Worm (Caenorhabditis elegans) whole organism, L4 larva: ENCODE data around the gene ceh-27.

Experiments
- F49E8.2 ChIP-seq: sonication (generic microtip); optimal IDR thresholded peaks from 2 replicates; lab custom pipeline; 2016; ENCODE audit warnings: missing compliant biosample characterization, mild to moderate bottlenecking, missing genetic modification characterization, borderline replicate concordance
- R02D3.7 ChIP-seq: fragments of 150-350 bp; sonication (generic microtip); optimal IDR thresholded peaks from 3 replicates; lab custom pipeline; 2014; ENCODE audit warnings: missing biosample characterization, missing genetic modification characterization
- T20F7.1 ChIP-seq: fragments of 200-800 bp; sonication (Bioruptor generic); optimal IDR thresholded peaks from 2 replicates; lab custom pipeline; 2018; ENCODE audit warnings: mild to moderate bottlenecking, missing genetic modification characterization, missing compliant biosample characterization
- T26A8.4 ChIP-seq: fragments of 200-800 bp; sonication (Bioruptor generic); IDR thresholded peaks from 2 replicates; pipeline ENCODE4 v1.3.6; 2022; ENCODE audit warnings: missing genetic modification characterization, missing compliant biosample characterization
- Y5F2A.4 ChIP-seq: fragments of 200-800 bp; sonication (Bioruptor generic); optimal IDR thresholded peaks from 2 replicates; lab custom pipeline; 2018; ENCODE audit warnings: mild to moderate bottlenecking, missing genetic modification characterization, missing compliant biosample characterization
- ZK337.2 ChIP-seq: fragments of 200-800 bp; sonication (Bioruptor generic); IDR thresholded peaks from 2 replicates; pipeline ENCODE4 v1.3.6; 2022; ENCODE audit warnings: missing genetic modification reagents, missing genetic modification characterization, missing compliant biosample characterization
- ZK546.5 ChIP-seq, 2 experiments: sonication (generic microtip); optimal IDR thresholded peaks; 2 replicates each; lab custom pipeline; 2017; ENCODE audit warnings: missing biosample characterization in 2 of 2, missing genetic modification characterization in 2 of 2
- aha-1 ChIP-seq: fragments of 150-350 bp; peaks from one replicate; lab custom pipeline; 2014; ENCODE audit warnings: missing biosample characterization, missing genetic modification characterization
- aly-2 ChIP-seq: sonication (generic microtip); optimal IDR thresholded peaks from 2 replicates; lab custom pipeline; 2018; ENCODE audit warnings: missing biosample characterization, missing genetic modification characterization
- ama-1 ChIP-seq: fragments of 150-350 bp; optimal IDR thresholded peaks from 2 replicates; lab custom pipeline; 2014; ENCODE audit warnings: inconsistent platforms, mixed read lengths
- ceh-32 ChIP-seq: sonication (generic microtip); optimal IDR thresholded peaks from 2 replicates; lab custom pipeline; 2016; ENCODE audit warnings: mild to moderate bottlenecking, missing genetic modification characterization, missing compliant biosample characterization; ENCODE audit not compliant: poor library complexity
- daf-16 ChIP-seq, 3 experiments: sonication (generic microtip); optimal IDR thresholded peaks; 2 replicates each; lab custom pipeline; 2016 to 2017; ENCODE audit warnings: missing genetic modification characterization in 3 of 3, missing genetic modification reagents in 3 of 3, mild to moderate bottlenecking in 2 of 3, missing compliant biosample characterization in 2 of 3, missing biosample characterization in 1 of 3, moderate library complexity in 1 of 3
- daf-8 ChIP-seq: fragments of 200-800 bp; sonication (Bioruptor generic); IDR thresholded peaks from 2 replicates; pipeline ENCODE4 v1.3.6; 2022; ENCODE audit warnings: missing genetic modification characterization, missing compliant biosample characterization
- dmd-6 ChIP-seq: fragments of 200-800 bp; sonication (Bioruptor generic); IDR thresholded peaks from 2 replicates; pipeline ENCODE4 v1.3.6; 2022; ENCODE audit warnings: missing genetic modification reagents, missing genetic modification characterization, missing compliant biosample characterization
- dpl-1 ChIP-seq: fragments of 150-350 bp; optimal IDR thresholded peaks from 2 replicates; lab custom pipeline; 2014; ENCODE audit warnings: missing biosample characterization, missing genetic modification reagents, missing genetic modification characterization
- egl-43 ChIP-seq: fragments of 200-800 bp; sonication (Bioruptor generic); IDR thresholded peaks from 2 replicates; pipeline ENCODE4 v1.3.6; 2022; ENCODE audit warnings: missing genetic modification reagents, missing genetic modification characterization, missing compliant biosample characterization
- fkh-10 ChIP-seq: fragments of 150-350 bp; optimal IDR thresholded peaks from 2 replicates; lab custom pipeline; 2014; ENCODE audit warnings: missing biosample characterization, missing genetic modification reagents, missing genetic modification characterization
- hif-1 ChIP-seq, 2 experiments: sonication (generic microtip); optimal IDR thresholded peaks; 2 replicates each; lab custom pipeline; 2016 to 2017; ENCODE audit warnings: missing compliant biosample characterization in 2 of 2, missing genetic modification characterization in 2 of 2, missing genetic modification reagents in 2 of 2, missing genotype in 2 of 2, mild to moderate bottlenecking in 1 of 2
- hlh-11 ChIP-seq: fragments of 200-800 bp; sonication (Bioruptor generic); optimal IDR thresholded peaks from 2 replicates; lab custom pipeline; 2018; ENCODE audit warnings: mild to moderate bottlenecking, missing genetic modification characterization, missing compliant biosample characterization
- hmg-1.1 ChIP-seq: fragments of 200-800 bp; sonication (Bioruptor generic); IDR thresholded peaks from 2 replicates; pipeline ENCODE4 v1.3.6; 2022; ENCODE audit warnings: missing genetic modification reagents, missing genetic modification characterization, missing compliant biosample characterization
- lim-7 ChIP-seq: fragments of 200-800 bp; sonication (Bioruptor generic); IDR thresholded peaks from 2 replicates; pipeline ENCODE4 v1.3.6; 2022; ENCODE audit warnings: missing genetic modification characterization, missing compliant biosample characterization
- lin-39 ChIP-seq: fragments of 150-350 bp; optimal IDR thresholded peaks from 2 replicates; lab custom pipeline; 2014; ENCODE audit warnings: missing biosample characterization, missing genetic modification reagents, missing genetic modification characterization
- madf-5 ChIP-seq, 2 experiments: fragments of 200-800 bp; sonication (Bioruptor generic); IDR thresholded peaks; 2 replicates each; pipeline ENCODE4 v1.3.6; 2022; ENCODE audit warnings: missing compliant biosample characterization in 2 of 2, missing genetic modification characterization in 2 of 2
- madf-9 ChIP-seq: fragments of 200-800 bp; sonication (Bioruptor generic); conservative IDR thresholded peaks from 2 replicates; pipeline ENCODE4 v1.3.6; 2022; ENCODE audit warnings: missing genetic modification reagents, missing genetic modification characterization, missing compliant biosample characterization
- mdt-29 ChIP-seq: fragments of 200-800 bp; sonication (Bioruptor generic); IDR thresholded peaks from 2 replicates; pipeline ENCODE4 v1.3.6; 2022; ENCODE audit warnings: missing genetic modification reagents, missing genetic modification characterization, missing compliant biosample characterization
- mxl-2 ChIP-seq: fragments of 200-800 bp; sonication (Bioruptor generic); conservative IDR thresholded peaks from 2 replicates; pipeline ENCODE4 v1.3.6; 2022; ENCODE audit warnings: missing genetic modification reagents, missing genetic modification characterization, missing compliant biosample characterization
- mxl-3 ChIP-seq: fragments of 200-800 bp; sonication (Bioruptor generic); optimal IDR thresholded peaks from 2 replicates; lab custom pipeline; 2018; ENCODE audit warnings: mild to moderate bottlenecking, missing genetic modification characterization, missing compliant biosample characterization
- nhr-10 ChIP-seq: fragments of 150-350 bp; optimal IDR thresholded peaks from 2 replicates; lab custom pipeline; 2014; ENCODE audit warnings: missing biosample characterization, missing genetic modification characterization
- nhr-28 ChIP-seq: fragments of 150-350 bp; optimal IDR thresholded peaks from 2 replicates; lab custom pipeline; 2014; ENCODE audit warnings: missing biosample characterization, missing genetic modification characterization
- nhr-48 ChIP-seq: sonication (generic microtip); optimal IDR thresholded peaks from 2 replicates; lab custom pipeline; 2016; ENCODE audit warnings: mild to moderate bottlenecking, missing genetic modification characterization, missing compliant biosample characterization
- php-3 ChIP-seq: fragments of 200-800 bp; sonication (Bioruptor generic); IDR thresholded peaks from 2 replicates; pipeline ENCODE4 v1.3.6; 2022; ENCODE audit warnings: missing genetic modification reagents, missing genetic modification characterization, missing compliant biosample characterization
- pqm-1 ChIP-seq: sonication (generic microtip); optimal IDR thresholded peaks from 2 replicates; lab custom pipeline; 2017; ENCODE audit warnings: missing biosample characterization, missing genetic modification characterization
- sdz-12 ChIP-seq: fragments of 200-800 bp; sonication (Bioruptor generic); optimal IDR thresholded peaks from 2 replicates; lab custom pipeline; 2018; ENCODE audit warnings: mild to moderate bottlenecking, missing genetic modification characterization, missing compliant biosample characterization
- set-16 ChIP-seq: fragments of 200-800 bp; sonication (Bioruptor generic); IDR thresholded peaks from 2 replicates; pipeline ENCODE4 v1.3.6; 2022; ENCODE audit warnings: missing genetic modification reagents, missing genetic modification characterization, missing compliant biosample characterization
- spr-3 ChIP-seq: fragments of 200-800 bp; sonication (Bioruptor generic); optimal IDR thresholded peaks from 2 replicates; lab custom pipeline; 2018; ENCODE audit warnings: mild to moderate bottlenecking, missing genetic modification characterization, missing compliant biosample characterization
- tra-1 ChIP-seq: fragments of 200-800 bp; sonication (Bioruptor generic); IDR thresholded peaks from 2 replicates; pipeline ENCODE4 v1.3.6; 2022; ENCODE audit warnings: missing genetic modification reagents, missing genetic modification characterization, missing compliant biosample characterization
- unc-39 ChIP-seq: sonication (generic microtip); optimal IDR thresholded peaks from 2 replicates; lab custom pipeline; 2017; ENCODE audit warnings: missing biosample characterization, missing genetic modification characterization
- zag-1 ChIP-seq: fragments of 150-350 bp; optimal IDR thresholded peaks from 2 replicates; lab custom pipeline; 2014; ENCODE audit warnings: missing biosample characterization, missing genetic modification characterization
- zfp-2 ChIP-seq: sonication (generic microtip); optimal IDR thresholded peaks from 2 replicates; lab custom pipeline; 2016; ENCODE audit warnings: mild to moderate bottlenecking, missing genetic modification characterization, missing compliant biosample characterization
- zip-2 ChIP-seq: fragments of 150-350 bp; optimal IDR thresholded peaks from 2 replicates; lab custom pipeline; 2014; ENCODE audit warnings: missing biosample characterization, missing genetic modification characterization
- ztf-11 ChIP-seq: fragments of 150-350 bp; optimal IDR thresholded peaks from 2 replicates; lab custom pipeline; 2014; ENCODE audit warnings: missing biosample characterization, missing genetic modification characterization

Gene ceh-27

ce11 chrV:11648435-11648834, 16.5 kb downstream of the ceh-27 start (continued):
- TF ChIP-seq Y5F2A.4 (GFP tag; lab: Kevin White, UChicago) (no peak), madf-5 (GFP tag; IDR thresholded peaks at IDR 0.05; lab: Robert Waterston, UW) (no peak), mxl-3 (no peak), T20F7.1 (GFP tag; lab: Kevin White, UChicago) (no peak), zag-1 (tag; lab: Kevin White, UChicago) (no peak), lin-39 (no peak), mdt-29 (GFP tag; lab: Robert Waterston, UW) (no peak), hmg-1.1 (GFP tag; lab: Robert Waterston, UW) (no peak), ztf-11 (tag; lab: Kevin White, UChicago) (no peak), madf-9 (GFP tag; lab: Robert Waterston, UW) (no peak), egl-43 (GFP tag; lab: Robert Waterston, UW) (no peak), nhr-48 (peak; percentile 18), F49E8.2 (no peak)

- TF ChIP-seq lim-7 (GFP tag; lab: Robert Waterston, UW): no peak
- TF ChIP-seq T26A8.4 (GFP tag; lab: Robert Waterston, UW): no peak
- no peak for TF ChIP-seq ama-1 (lab: Kevin White, UChicago)
- no peak for TF ChIP-seq dpl-1
- TF ChIP-seq hlh-11: peak; percentile 49
- TF ChIP-seq daf-8 (GFP tag; lab: Robert Waterston, UW): no peak
- TF ChIP-seq zip-2 (tag; lab: Kevin White, UChicago): no peak
- TF ChIP-seq zfp-2 (tag; lab: Kevin White, UChicago): no peak
- no peak for TF ChIP-seq R02D3.7
- no peak for TF ChIP-seq ZK546.5 (tag; optimal IDR thresholded peaks at IDR 0.05; lab: Kevin White, UChicago)
- peak; percentile 72 for TF ChIP-seq dmd-6 (GFP tag; lab: Robert Waterston, UW)
- TF ChIP-seq fkh-10 (GFP tag; lab: Kevin White, UChicago): no peak
- no peak for TF ChIP-seq sdz-12 (GFP tag; lab: Kevin White, UChicago)
- TF ChIP-seq spr-3 (GFP tag; lab: Kevin White, UChicago): no peak
- TF ChIP-seq ceh-32: no peak
- peak; percentile 49 for TF ChIP-seq nhr-28 (tag; lab: Kevin White, UChicago)
- TF ChIP-seq Y5F2A.4 (GFP tag; lab: Kevin White, UChicago): no peak
- TF ChIP-seq nhr-48: no peak
- TF ChIP-seq unc-39: no peak
- no peak for TF ChIP-seq daf-16 (GFP tag; optimal IDR thresholded peaks at IDR 0.05; lab: Kevin White, UChicago)
- TF ChIP-seq daf-16 (tag; optimal IDR thresholded peaks at IDR 0.05; lab: Kevin White, UChicago): no peak
- no peak for TF ChIP-seq F49E8.2
- no peak for TF ChIP-seq nhr-10
- peak; percentile 46 for TF ChIP-seq aha-1
- peak; percentile 20 for TF ChIP-seq pqm-1 (tag; lab: Kevin White, UChicago)
- no peak for TF ChIP-seq hif-1 (tag; optimal IDR thresholded peaks at IDR 0.05; lab: Kevin White, UChicago)
- no peak for TF ChIP-seq aly-2
- no peak for TF ChIP-seq tra-1 (GFP tag; lab: Robert Waterston, UW)
- TF ChIP-seq set-16 (GFP tag; lab: Robert Waterston, UW): no peak
- no peak for TF ChIP-seq ZK337.2 (GFP tag; lab: Robert Waterston, UW)
- peak; percentile 54; the same call in 1 of the 2 replicates for TF ChIP-seq php-3
- TF ChIP-seq, all 104 proteins: peak for 6
Observed at ce11 chrV:11647821-11648220, 17.1 kb downstream of the ceh-27 start.

- no peak for TF ChIP-seq mxl-2 (GFP tag; lab: Robert Waterston, UW)
- TF ChIP-seq aha-1: peak; percentile 98
Observed at ce11 chrV:11645244-11645643, 19.7 kb downstream of the ceh-27 start, which contains the start of gene skp-1. TSS of gene skp-1 (plus strand) at chrV:11645481.
